Fruit fly (Drosophila melanogaster) whole organism, adult: Measurements from ENCODE around the gene cno.

Experiments
- CG11617 ChIP-seq: fragments of 200-800 bp; sonication (Bioruptor generic); optimal IDR thresholded peaks from 2 replicates; lab custom pipeline; 2017; ENCODE audit warnings: mild to moderate bottlenecking, missing biosample characterization, missing genetic modification reagents, missing genetic modification characterization
- CG12768 ChIP-seq: fragments of 200-800 bp; sonication (Bioruptor generic); optimal IDR thresholded peaks from 2 replicates; lab custom pipeline; 2017; ENCODE audit warnings: missing biosample characterization, missing genetic modification characterization, mild to moderate bottlenecking, moderate library complexity, missing genetic modification reagents
- CG14711 ChIP-seq: fragments of 200-800 bp; sonication (Bioruptor generic); optimal IDR thresholded peaks from 2 replicates; lab custom pipeline; 2018; ENCODE audit warnings: missing biosample characterization, mild to moderate bottlenecking, missing genetic modification characterization, moderate library complexity
- CG1620 ChIP-seq: fragments of 200-800 bp; sonication (Bioruptor generic); optimal IDR thresholded peaks from 2 replicates; lab custom pipeline; 2016; ENCODE audit warnings: missing biosample characterization, missing genetic modification characterization
- CG33017 ChIP-seq: fragments of 200-800 bp; sonication (Bioruptor generic); optimal IDR thresholded peaks from 2 replicates; lab custom pipeline; 2018; ENCODE audit warnings: missing biosample characterization, mild to moderate bottlenecking, missing genetic modification characterization, moderate library complexity
- CG5204 ChIP-seq: fragments of 200-800 bp; sonication (Bioruptor generic); optimal IDR thresholded peaks from 2 replicates; lab custom pipeline; 2016; ENCODE audit warnings: missing biosample characterization, missing genetic modification characterization
- CG7045 ChIP-seq: fragments of 200-800 bp; sonication (Bioruptor generic); optimal IDR thresholded peaks from 2 replicates; lab custom pipeline; 2017; ENCODE audit warnings: missing biosample characterization, mild to moderate bottlenecking, missing genetic modification characterization
- CG7101 ChIP-seq: fragments of 200-800 bp; sonication (Bioruptor generic); optimal IDR thresholded peaks from 2 replicates; lab custom pipeline; 2018; ENCODE audit warnings: missing biosample characterization, mild to moderate bottlenecking, missing genetic modification characterization, moderate library complexity
- Clk ChIP-seq: fragments of 200-800 bp; sonication (Bioruptor generic); optimal IDR thresholded peaks from 2 replicates; lab custom pipeline; 2017; ENCODE audit warnings: missing biosample characterization, missing genetic modification characterization
- Crg-1 ChIP-seq: fragments of 200-800 bp; sonication (Bioruptor generic); optimal IDR thresholded peaks from 2 replicates; lab custom pipeline; 2016; ENCODE audit warnings: missing biosample characterization, missing genetic modification characterization
- Hr96 ChIP-seq: fragments of 200-800 bp; sonication (Bioruptor generic); optimal IDR thresholded peaks from 2 replicates; lab custom pipeline; 2016; ENCODE audit warnings: missing biosample characterization, missing genetic modification characterization
- Mnt ChIP-seq: fragments of 200-800 bp; sonication (Bioruptor generic); optimal IDR thresholded peaks from 2 replicates; lab custom pipeline; 2016; ENCODE audit warnings: missing biosample characterization, mild to moderate bottlenecking, missing genetic modification characterization
- bab1 ChIP-seq: fragments of 200-800 bp; sonication (Bioruptor generic); optimal IDR thresholded peaks from 3 replicates; lab custom pipeline; 2019; ENCODE audit warnings: missing biosample characterization, mild to moderate bottlenecking, missing genetic modification characterization, moderate library complexity
- cic ChIP-seq: fragments of 200-800 bp; sonication (Bioruptor generic); optimal IDR thresholded peaks from 2 replicates; lab custom pipeline; 2017; ENCODE audit warnings: missing biosample characterization, mild to moderate bottlenecking, missing genetic modification characterization, moderate library complexity
- cnc ChIP-seq, 2 experiments: fragments of >200 bp; optimal IDR thresholded peaks; 2 replicates each; lab custom pipeline; 2017
- kay ChIP-seq: fragments of 200-800 bp; sonication (Bioruptor generic); peaks from one replicate; lab custom pipeline; 2016; ENCODE audit warnings: missing biosample characterization, missing genetic modification characterization, borderline replicate concordance
- ovo ChIP-seq: fragments of 200-800 bp; sonication (Bioruptor generic); optimal IDR thresholded peaks from 2 replicates; lab custom pipeline; 2016; ENCODE audit warnings: missing biosample characterization, missing genetic modification characterization
- pad ChIP-seq: fragments of 200-800 bp; sonication (Bioruptor generic); optimal IDR thresholded peaks from 3 replicates; lab custom pipeline; 2017; ENCODE audit warnings: missing biosample characterization, missing genetic modification characterization, mild to moderate bottlenecking, moderate library complexity, missing genetic modification reagents
- tj ChIP-seq: fragments of 200-800 bp; sonication (Bioruptor generic); optimal IDR thresholded peaks from 3 replicates; lab custom pipeline; 2017; ENCODE audit warnings: missing biosample characterization, mild to moderate bottlenecking, missing genetic modification characterization, moderate library complexity
- toe ChIP-seq: fragments of 200-800 bp; sonication (Bioruptor generic); optimal IDR thresholded peaks from 2 replicates; lab custom pipeline; 2016; ENCODE audit warnings: missing biosample characterization, missing genetic modification characterization

cno gene

dm6 chr3R:5126884-5127283 lies 90.4 kb downstream of the cno start:
- peak; percentile 82 for TF ChIP-seq CG1620
- TF ChIP-seq kay (GFP tag; lab: Kevin White, UChicago), result no peak
- TF ChIP-seq CG12768 (GFP tag; lab: Kevin White, UChicago), result no peak
- peak; percentile 63 for TF ChIP-seq bab1 (GFP tag; lab: Kevin White, UChicago)
- TF ChIP-seq CG5204 (GFP tag; lab: Kevin White, UChicago), result peak; percentile 36
- peak; percentile 63 for TF ChIP-seq Hr96 (GFP tag; lab: Kevin White, UChicago)
- peak; percentile 56 for TF ChIP-seq toe (GFP tag; lab: Kevin White, UChicago)
- TF ChIP-seq pad (GFP tag; lab: Kevin White, UChicago), result peak; percentile 38
- no peak for TF ChIP-seq cnc (optimal IDR thresholded peaks at IDR 0.05; lab: Kevin White, UChicago)
- peak; percentile 13 for TF ChIP-seq Crg-1 (GFP tag; lab: Kevin White, UChicago)
- TF ChIP-seq ovo (GFP tag; lab: Kevin White, UChicago), result peak; percentile 49
- no peak for TF ChIP-seq CG14711
- TF ChIP-seq Mnt, result peak; percentile 59
- peak; percentile 34 for TF ChIP-seq CG7101 (tag; lab: Kevin White, UChicago)

dm6 chr3R:5125832-5126231 lies 91.4 kb downstream of the cno start:
- TF ChIP-seq tj (GFP tag; lab: Kevin White, UChicago) (no peak), CG7101 (tag; lab: Kevin White, UChicago) (no peak), Crg-1 (GFP tag; lab: Kevin White, UChicago) (no peak), CG7045 (GFP tag; lab: Kevin White, UChicago) (no peak), CG12768 (GFP tag; lab: Kevin White, UChicago) (no peak), cic (GFP tag; lab: Kevin White, UChicago) (no peak), bab1 (GFP tag; lab: Kevin White, UChicago) (no peak), CG1620 (no peak), CG11617 (GFP tag; lab: Kevin White, UChicago) (no peak), Hr96 (GFP tag; lab: Kevin White, UChicago) (no peak), CG33017 (tag; lab: Kevin White, UChicago) (no peak), ovo (GFP tag; lab: Kevin White, UChicago) (no peak), cnc (optimal IDR thresholded peaks at IDR 0.05; lab: Kevin White, UChicago) (no peak), toe (GFP tag; lab: Kevin White, UChicago) (no peak), CG14711 (no peak), pad (GFP tag; lab: Kevin White, UChicago) (no peak), kay (GFP tag; lab: Kevin White, UChicago) (no peak), Clk (GFP tag; lab: Kevin White, UChicago) (no peak)

- TF ChIP-seq toe (GFP tag; lab: Kevin White, UChicago) (no peak), CG33017 (tag; lab: Kevin White, UChicago) (no peak), cic (GFP tag; lab: Kevin White, UChicago) (no peak), bab1 (GFP tag; lab: Kevin White, UChicago) (no peak), Crg-1 (GFP tag; lab: Kevin White, UChicago) (no peak), CG12768 (GFP tag; lab: Kevin White, UChicago) (no peak), CG7045 (GFP tag; lab: Kevin White, UChicago) (no peak), cnc (optimal IDR thresholded peaks at IDR 0.05; lab: Kevin White, UChicago) (no peak), Clk (GFP tag; lab: Kevin White, UChicago) (no peak), CG1620 (no peak), CG5204 (GFP tag; lab: Kevin White, UChicago) (no peak), Mnt (no peak), ovo (GFP tag; lab: Kevin White, UChicago) (no peak), CG7101 (tag; lab: Kevin White, UChicago) (no peak)
Observed at dm6 chr3R:5124928-5125327, 92.3 kb downstream of the cno start.

dm6 chr3R:5122266-5123096 lies 94.8 kb downstream of the cno start:
- TF ChIP-seq CG7045 (GFP tag; lab: Kevin White, UChicago) (no peak), ovo (GFP tag; lab: Kevin White, UChicago) (no peak), bab1 (GFP tag; lab: Kevin White, UChicago) (no peak), tj (GFP tag; lab: Kevin White, UChicago) (no peak), Clk (GFP tag; lab: Kevin White, UChicago) (no peak), CG5204 (GFP tag; lab: Kevin White, UChicago) (no peak), cic (GFP tag; lab: Kevin White, UChicago) (no peak), kay (GFP tag; lab: Kevin White, UChicago) (no peak)

dm6 chr3R:5120461-5121214 lies 96.6 kb downstream of the cno start:
- TF ChIP-seq CG12768 (GFP tag; lab: Kevin White, UChicago) (no peak), CG7045 (GFP tag; lab: Kevin White, UChicago) (no peak), ovo (GFP tag; lab: Kevin White, UChicago) (no peak), toe (GFP tag; lab: Kevin White, UChicago) (no peak), CG7101 (tag; lab: Kevin White, UChicago) (no peak), CG33017 (tag; lab: Kevin White, UChicago) (no peak), kay (GFP tag; lab: Kevin White, UChicago) (no peak), Mnt (no peak), Hr96 (GFP tag; lab: Kevin White, UChicago) (no peak), pad (GFP tag; lab: Kevin White, UChicago) (no peak), CG1620 (no peak), Clk (GFP tag; lab: Kevin White, UChicago) (no peak)
